ENCODE assay signal across 2 fruit fly cellular contexts in genomic region chr2L:11061155-11061554, dm6.
A peak's percentile ranks its signal among the peaks of the same experiment; 100 is the strongest.
TF ChIP-seq lines count a peak whose summit lies in the region.

No protein-coding gene starts in this region.

TF ChIP-seq in whole organism, embryonic, 481 proteins besides CTCF, POLR2A, EP300 and RAD21 (continued from another document):
- TF ChIP-seq CG9797 (GFP tag; optimal IDR thresholded peaks at IDR 0.05; lab: Kevin White, UChicago) (no peak), rib (GFP tag; IDR thresholded peaks at IDR 0.05; lab: Robert Waterston, UW) (peak; percentile 29; the same call in 1 of the 2 replicates), nerfin-2 (GFP tag; IDR thresholded peaks at IDR 0.05; lab: Robert Waterston, UW; ENCODE audit: partially characterized antibody) (no peak), CG10543 (GFP tag; optimal IDR thresholded peaks at IDR 0.05; lab: Kevin White, UChicago) (peak; percentile 9), CG8290 (GFP tag; optimal IDR thresholded peaks at IDR 0.05; lab: Kevin White, UChicago) (no peak), CG8290 (tag; optimal IDR thresholded peaks at IDR 0.05; lab: Kevin White, UChicago) (peak in 1 of 2 experiments; percentile 8), bbx (GFP tag; IDR thresholded peaks at IDR 0.05; lab: Robert Waterston, UW; ENCODE audit: partially characterized antibody) (0 out of 2 replicates have a peak, but pooled peaks have one; percentile 25), CG15479 (GFP tag; optimal IDR thresholded peaks at IDR 0.05; lab: Kevin White, UChicago) (peak; percentile 63), CG3163 (GFP tag; optimal IDR thresholded peaks at IDR 0.05; lab: Kevin White, UChicago) (peak; percentile 9), bcd (GFP tag; optimal IDR thresholded peaks at IDR 0.05; lab: Kevin White, UChicago) (no peak), CG18599 (GFP tag; optimal IDR thresholded peaks at IDR 0.05; lab: Kevin White, UChicago) (no peak)

TF ChIP-seq in whole organism, prepupa, 60 proteins besides CTCF, POLR2A, EP300 and RAD21 (continued from another document):
- no peak for TF ChIP-seq CG1621 (tag; optimal IDR thresholded peaks at IDR 0.05; lab: Kevin White, UChicago)
- no peak for TF ChIP-seq Sox102F (GFP tag; optimal IDR thresholded peaks at IDR 0.05; lab: Kevin White, UChicago)
- TF ChIP-seq Eip78C (GFP tag; lab: Kevin White, UChicago): peak; percentile 66
- no peak for TF ChIP-seq CG4318 (GFP tag; optimal IDR thresholded peaks at IDR 0.05; lab: Kevin White, UChicago)
- TF ChIP-seq fd85E (GFP tag; optimal IDR thresholded peaks at IDR 0.05; lab: Kevin White, UChicago): no peak
- no peak for TF ChIP-seq topi (GFP tag; optimal IDR thresholded peaks at IDR 0.05; lab: Kevin White, UChicago)
- TF ChIP-seq Hr39 (GFP tag; optimal IDR thresholded peaks at IDR 0.05; lab: Kevin White, UChicago): no peak
- no peak for TF ChIP-seq Sox15 (GFP tag; optimal IDR thresholded peaks at IDR 0.05; lab: Kevin White, UChicago)
- no peak for TF ChIP-seq CG3919 (GFP tag; optimal IDR thresholded peaks at IDR 0.05; lab: Kevin White, UChicago)
- no peak for TF ChIP-seq CG31627 (GFP tag; optimal IDR thresholded peaks at IDR 0.05; lab: Kevin White, UChicago)
- no peak for TF ChIP-seq Sox14 (GFP tag; optimal IDR thresholded peaks at IDR 0.05; lab: Kevin White, UChicago)
- no peak for TF ChIP-seq Met (GFP tag; optimal IDR thresholded peaks at IDR 0.05; lab: Kevin White, UChicago)
- TF ChIP-seq CG6808 (GFP tag; optimal IDR thresholded peaks at IDR 0.05; lab: Kevin White, UChicago): no peak
- TF ChIP-seq Eip93F (GFP tag; optimal IDR thresholded peaks at IDR 0.05; lab: Kevin White, UChicago): no peak
- no peak for TF ChIP-seq CG6276 (GFP tag; optimal IDR thresholded peaks at IDR 0.05; lab: Kevin White, UChicago)
- no peak for TF ChIP-seq CG8632 (GFP tag; optimal IDR thresholded peaks at IDR 0.05; lab: Kevin White, UChicago)
- TF ChIP-seq fd59A (GFP tag; optimal IDR thresholded peaks at IDR 0.05; lab: Kevin White, UChicago): no peak
- TF ChIP-seq CG34406 (GFP tag; optimal IDR thresholded peaks at IDR 0.05; lab: Kevin White, UChicago): no peak
- TF ChIP-seq Ets96B (tag; optimal IDR thresholded peaks at IDR 0.05; lab: Kevin White, UChicago): no peak
- no peak for TF ChIP-seq ss (GFP tag; optimal IDR thresholded peaks at IDR 0.05; lab: Kevin White, UChicago)
- TF ChIP-seq Lpt (GFP tag; optimal IDR thresholded peaks at IDR 0.05; lab: Kevin White, UChicago): peak; percentile 5
- no peak for TF ChIP-seq CG11762 (GFP tag; optimal IDR thresholded peaks at IDR 0.05; lab: Kevin White, UChicago; ENCODE audit: insufficient read depth)
- no peak for TF ChIP-seq CG10669 (GFP tag; optimal IDR thresholded peaks at IDR 0.05; lab: Kevin White, UChicago)
- TF ChIP-seq Smox (GFP tag; optimal IDR thresholded peaks at IDR 0.05; lab: Kevin White, UChicago): no peak
- no peak for TF ChIP-seq Blimp-1 (GFP tag; optimal IDR thresholded peaks at IDR 0.05; lab: Kevin White, UChicago)
